Fruit fly (Drosophila melanogaster) S2 (cell line): ENCODE data around the gene CG6067.
"Not testable (repeated sequence)": the region's sequence is repeated elsewhere in the genome, so short reads cannot be mapped to it uniquely, and the experiment has no call there.

Experiments used
- CG8478 ChIP-seq: fragments of >200 bp; optimal IDR thresholded peaks from 2 replicates; lab custom pipeline; 2018
- CTCF ChIP-seq, 2 experiments: fragments of >200 bp; optimal IDR thresholded peaks; 2 replicates each; lab custom pipeline; 2018

Gene CG6067

DNA sequence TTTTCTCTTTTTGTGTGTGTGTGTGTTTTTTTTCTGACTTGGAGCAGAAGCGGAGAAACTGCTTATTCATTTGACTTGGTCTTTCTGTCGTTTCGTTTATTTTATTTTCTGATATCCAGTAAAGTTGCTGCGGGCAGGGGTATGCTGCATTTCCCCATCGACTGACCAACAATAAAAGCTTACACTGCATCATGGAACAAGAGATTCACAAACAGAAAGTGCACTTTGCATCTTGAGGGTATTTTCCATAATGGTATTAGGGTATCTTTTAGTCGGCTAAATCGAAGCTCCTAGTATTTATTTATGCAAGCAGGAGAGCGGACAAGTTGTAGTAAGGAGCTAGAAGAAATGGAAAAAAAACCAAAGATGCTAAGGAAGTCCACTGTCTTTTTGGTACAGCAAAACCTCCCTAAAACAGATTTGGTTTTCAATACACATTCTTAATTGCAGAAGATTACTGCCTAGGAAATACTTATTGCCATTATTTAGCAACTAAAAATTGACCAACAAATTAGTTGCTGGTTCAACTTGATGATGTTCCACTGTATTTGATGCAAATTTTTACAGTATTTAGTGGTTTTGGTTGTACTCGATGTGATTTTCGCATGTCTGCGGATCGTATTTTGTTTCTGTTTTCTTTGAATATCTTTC lies 23.0 kb upstream of the CG6067 start:
- no peak for TF ChIP-seq CTCF (optimal IDR thresholded peaks at IDR 0.05; lab: Kevin White, UChicago)
- no peak for TF ChIP-seq CG8478 (lab: Kevin White, UChicago)

DNA sequence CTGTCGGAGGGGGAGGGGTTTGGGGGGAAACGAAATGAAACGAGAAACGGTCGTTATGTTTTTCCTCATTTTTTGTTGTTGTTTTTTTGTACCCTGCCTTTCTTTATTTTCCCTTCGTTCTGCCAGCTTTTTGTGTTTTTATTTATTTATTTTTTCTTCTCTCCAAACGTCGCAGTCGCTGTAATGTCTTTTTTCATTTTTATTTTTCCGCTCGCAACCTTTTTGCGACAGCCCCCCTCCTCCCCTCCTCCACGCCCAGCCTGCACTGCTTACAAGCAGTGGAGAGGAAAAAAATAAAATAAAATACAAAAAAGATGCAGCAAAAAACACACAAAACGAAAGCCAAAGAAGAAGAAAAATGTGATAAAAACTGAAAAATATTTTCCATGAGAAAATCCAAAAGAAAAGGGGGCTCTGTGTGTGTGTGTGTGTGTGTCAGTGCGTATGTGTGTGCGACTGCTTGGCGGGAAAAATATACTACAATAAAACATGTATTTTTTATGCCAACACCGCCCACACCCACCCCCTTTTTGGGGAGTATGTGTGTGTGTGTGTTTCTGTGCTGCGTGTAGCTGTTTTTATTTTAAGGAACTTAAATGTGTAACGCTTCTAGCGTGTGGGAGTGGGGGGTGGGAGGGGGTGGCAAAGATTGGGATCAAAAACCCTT lies 20.2 kb upstream of the CG6067 start:
- TF ChIP-seq CTCF (optimal IDR thresholded peaks at IDR 0.05; lab: Kevin White, UChicago) (no peak), CG8478 (lab: Kevin White, UChicago) (no peak)

DNA sequence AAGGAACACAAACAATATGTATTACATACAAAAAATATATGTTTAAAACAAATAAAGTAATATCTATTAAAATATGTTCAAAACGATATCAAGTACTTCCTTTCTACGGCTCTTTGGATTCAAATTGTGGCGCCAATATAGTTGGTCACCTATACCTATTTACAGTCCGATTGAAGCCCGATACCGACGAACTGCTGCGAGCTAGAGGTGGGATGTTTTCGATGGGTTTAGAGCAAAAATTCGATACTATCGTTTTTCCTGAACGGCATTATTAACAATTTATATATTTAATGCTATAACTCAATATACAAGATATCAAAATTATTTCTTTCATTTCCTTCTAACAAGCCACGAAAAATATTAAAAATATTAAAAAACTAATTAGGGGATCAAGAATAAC lies 13.6 kb upstream of the CG6067 start:
- TF ChIP-seq CG8478 (lab: Kevin White, UChicago) (no peak), CTCF (optimal IDR thresholded peaks at IDR 0.05; lab: Kevin White, UChicago) (no peak)

DNA sequence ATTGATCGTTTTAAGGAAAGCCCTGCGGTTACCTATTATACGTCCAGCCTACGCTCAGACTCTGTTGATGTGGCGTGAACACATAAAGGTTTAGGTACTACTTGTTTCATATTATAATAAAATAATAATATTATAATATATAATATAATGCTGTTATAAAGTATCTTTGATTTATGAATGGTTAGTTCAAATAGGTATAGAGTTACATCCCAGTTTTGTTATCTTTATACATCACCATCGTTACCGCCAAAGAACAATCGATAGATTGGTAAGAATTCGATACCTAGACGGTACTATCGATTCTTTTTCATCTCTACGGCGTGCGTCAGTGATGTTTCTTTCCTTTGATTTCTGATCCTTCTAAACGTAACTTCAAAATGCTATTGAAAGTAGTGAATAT lies 13.1 kb upstream of the CG6067 start, which contains the start of gene CG12728:
TSS of gene CG12728 (plus strand) at position 301 of the 400 bp plus-strand sequence.
- not testable (repeated sequence) for TF ChIP-seq CTCF (optimal IDR thresholded peaks at IDR 0.05; lab: Kevin White, UChicago); CG8478 (lab: Kevin White, UChicago)

DNA sequence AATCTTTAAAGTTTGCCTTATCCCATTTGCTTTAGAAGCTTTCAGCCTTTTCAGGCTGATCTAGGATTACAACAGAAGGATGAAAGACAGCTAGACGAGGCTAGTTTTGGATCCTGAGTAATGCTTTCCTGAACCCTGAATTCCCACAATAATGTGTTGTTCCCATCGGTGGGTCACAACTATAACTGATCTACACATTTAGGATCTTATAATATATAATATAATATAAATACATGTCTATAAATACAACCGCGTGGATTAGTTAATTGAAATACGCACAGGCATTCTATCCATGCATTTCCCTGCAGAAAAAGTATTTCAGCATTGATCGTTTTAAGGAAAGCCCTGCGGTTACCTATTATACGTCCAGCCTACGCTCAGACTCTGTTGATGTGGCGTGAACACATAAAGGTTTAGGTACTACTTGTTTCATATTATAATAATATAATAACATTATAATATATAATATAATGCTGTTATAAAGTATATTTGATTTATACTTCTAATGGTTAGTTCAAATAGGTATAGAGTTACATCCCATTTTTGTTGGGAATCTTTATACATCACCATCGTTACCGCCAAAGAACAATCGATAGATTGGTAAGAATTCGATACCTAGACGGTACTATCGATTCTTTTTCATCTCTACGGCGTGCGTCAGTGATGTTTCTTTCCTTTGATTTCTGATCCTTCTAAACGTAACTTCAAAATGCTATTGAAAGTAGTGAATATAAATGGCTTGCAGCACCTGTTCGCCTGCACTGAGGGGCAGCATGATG lies 10.2 kb upstream of the CG6067 start, which contains the start of gene CG32756:
TSS of gene CG32756 (plus strand) at position 631 of the 779 bp plus-strand sequence.
- not testable (repeated sequence) for TF ChIP-seq CTCF (optimal IDR thresholded peaks at IDR 0.05; lab: Kevin White, UChicago); CG8478 (lab: Kevin White, UChicago)

DNA sequence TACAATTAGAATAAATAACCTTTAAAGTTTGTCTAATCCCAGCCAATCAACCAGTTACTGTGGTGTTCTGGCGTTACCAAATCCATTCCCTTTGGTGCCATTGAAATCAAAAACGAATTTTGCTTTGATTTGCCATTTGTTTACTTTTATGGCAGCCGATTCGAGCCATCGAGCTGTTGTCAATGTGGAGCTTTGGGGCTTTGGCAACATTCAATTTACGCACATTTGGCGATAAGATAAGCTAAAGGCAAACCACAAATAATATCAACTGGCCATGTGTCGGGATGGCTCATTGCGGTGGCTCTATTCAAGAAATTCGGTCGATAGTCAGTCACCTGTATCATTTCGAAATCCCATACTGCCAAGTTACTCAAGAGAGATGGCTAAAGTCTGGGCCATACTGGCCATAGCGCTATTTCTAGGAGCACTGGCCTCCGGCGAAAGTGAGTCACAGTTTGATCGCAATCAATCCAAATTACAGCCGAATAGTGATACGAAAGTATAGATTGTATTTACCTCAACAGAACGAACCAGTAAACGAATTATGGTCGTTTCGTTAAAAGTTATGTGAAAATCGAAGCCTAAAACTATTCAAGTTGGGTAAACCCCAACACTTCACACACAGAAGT lies 7.4 kb upstream of the CG6067 start, which contains the start of gene CG6041:
TSS of gene CG6041 (plus strand) at position 291 of the 629 bp plus-strand sequence.
- no peak for TF ChIP-seq CTCF (optimal IDR thresholded peaks at IDR 0.05; lab: Kevin White, UChicago)
- TF ChIP-seq CG8478 (lab: Kevin White, UChicago): no peak

DNA sequence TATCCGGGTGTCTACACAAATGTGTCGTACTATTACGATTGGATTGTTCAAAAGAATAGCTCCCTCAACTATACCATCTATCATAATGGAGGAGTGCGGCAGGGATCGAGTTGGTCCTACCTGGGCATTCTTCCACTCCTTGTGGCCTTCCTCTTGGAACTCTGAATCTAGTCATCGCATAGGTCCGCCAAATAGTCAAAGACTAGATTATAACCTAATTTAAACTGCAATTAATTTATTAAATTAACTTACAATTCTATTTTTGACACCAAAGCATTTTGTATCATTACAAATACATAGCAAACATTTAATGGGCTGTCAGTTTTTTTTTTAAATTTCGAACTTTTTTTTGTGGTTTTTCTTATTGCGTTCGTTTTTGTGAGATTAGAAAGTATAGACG lies 5.5 kb upstream of the CG6067 start, which contains the start of gene CG32755:
TSS of gene CG32755 (plus strand) at position 301 of the 400 bp plus-strand sequence.
- no peak for TF ChIP-seq CTCF (optimal IDR thresholded peaks at IDR 0.05; lab: Kevin White, UChicago)
- TF ChIP-seq CG8478 (lab: Kevin White, UChicago): no peak

DNA sequence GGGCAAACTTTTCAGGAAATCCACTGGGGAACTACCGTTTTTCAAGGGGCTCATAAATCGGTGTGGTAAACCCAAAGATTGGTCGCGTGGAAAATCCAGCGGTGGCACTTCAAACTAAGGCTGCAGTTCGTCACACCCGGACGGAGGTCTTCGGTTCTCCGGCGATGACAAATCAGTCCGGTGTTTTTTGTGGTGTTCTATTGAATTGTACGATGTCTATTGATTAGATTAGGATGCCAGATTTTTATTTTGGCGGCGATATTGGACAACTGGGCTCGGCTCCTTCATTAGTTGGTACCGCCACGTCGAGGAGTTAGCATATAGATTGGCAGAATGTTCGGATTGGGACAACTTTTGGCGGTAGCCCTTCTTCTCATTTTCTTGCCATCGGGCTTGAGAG lies 3.2 kb upstream of the CG6067 start, which contains the start of gene CG6048:
TSS of gene CG6048 (plus strand) at position 301 of the 400 bp plus-strand sequence.
- TF ChIP-seq CTCF (optimal IDR thresholded peaks at IDR 0.05; lab: Kevin White, UChicago): no peak
- TF ChIP-seq CG8478 (lab: Kevin White, UChicago): no peak

DNA sequence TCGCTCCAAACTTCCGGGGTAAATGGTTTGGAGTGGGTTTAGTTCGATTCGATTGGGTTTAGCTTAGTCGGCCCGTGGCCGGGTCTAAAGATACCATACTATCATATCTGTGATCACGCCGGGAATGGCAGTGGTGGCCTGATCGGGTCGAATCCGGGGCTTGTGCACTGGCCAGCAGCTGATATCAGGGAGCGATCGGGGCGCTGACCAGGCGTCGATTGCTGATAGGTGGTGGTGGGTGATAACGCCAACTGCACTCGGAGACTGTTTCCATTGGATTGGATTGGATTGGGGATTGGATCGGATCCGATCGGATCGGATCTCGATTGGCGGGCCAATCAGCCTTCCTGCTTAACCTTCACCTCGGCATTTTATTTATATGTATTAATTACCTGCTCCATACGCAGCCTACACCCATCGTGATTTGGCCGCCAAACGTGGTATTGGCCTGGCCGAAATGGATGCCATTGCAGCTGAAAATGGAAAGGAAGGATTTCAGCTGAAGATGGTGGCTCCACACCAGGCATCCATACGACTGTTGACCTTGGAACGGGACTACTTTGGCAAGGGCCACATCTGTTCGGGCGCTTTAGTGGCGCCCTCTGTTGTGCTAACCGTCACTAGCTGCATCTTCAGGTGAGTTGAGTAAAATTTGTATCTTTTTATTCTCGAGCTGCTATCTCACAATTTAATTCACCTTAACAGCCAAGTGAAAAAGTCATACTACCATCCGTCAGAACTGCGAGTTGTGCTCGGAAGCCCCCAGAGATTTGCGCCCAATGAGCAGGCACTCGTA lies 1.4 kb downstream of the CG6067 start:
- TF ChIP-seq CTCF (optimal IDR thresholded peaks at IDR 0.05; lab: Kevin White, UChicago) (peak; percentile 77 to 81), CG8478 (lab: Kevin White, UChicago) (no peak)

DNA sequence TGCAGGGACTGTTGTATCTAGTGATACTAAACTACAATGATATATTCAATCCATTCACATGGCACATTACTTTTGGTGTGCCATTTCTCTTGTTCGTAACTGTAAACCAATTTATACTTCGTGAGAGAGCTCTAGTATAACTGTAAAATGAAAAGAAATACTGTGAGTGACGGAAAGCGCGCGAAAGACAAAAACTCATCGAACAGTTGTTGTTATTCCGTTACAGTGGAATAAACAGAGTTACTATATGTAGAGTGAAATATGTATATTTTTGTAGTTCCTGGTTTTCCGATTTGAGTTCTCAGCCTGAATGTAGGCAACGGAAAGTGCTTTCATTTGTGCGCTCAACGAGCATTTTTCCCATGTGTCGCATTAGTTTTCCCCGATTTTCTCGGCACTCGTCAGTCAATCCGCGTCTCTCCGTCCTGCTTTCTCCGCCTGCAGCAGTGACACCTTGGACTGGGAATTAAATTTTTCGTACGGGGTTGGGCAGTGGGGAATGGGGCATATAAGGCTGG lies 8.8 kb downstream of the CG6067 start:
- TF ChIP-seq CG8478 (lab: Kevin White, UChicago) (no peak), CTCF (optimal IDR thresholded peaks at IDR 0.05; lab: Kevin White, UChicago) (peak; percentile 48 to 58)

DNA sequence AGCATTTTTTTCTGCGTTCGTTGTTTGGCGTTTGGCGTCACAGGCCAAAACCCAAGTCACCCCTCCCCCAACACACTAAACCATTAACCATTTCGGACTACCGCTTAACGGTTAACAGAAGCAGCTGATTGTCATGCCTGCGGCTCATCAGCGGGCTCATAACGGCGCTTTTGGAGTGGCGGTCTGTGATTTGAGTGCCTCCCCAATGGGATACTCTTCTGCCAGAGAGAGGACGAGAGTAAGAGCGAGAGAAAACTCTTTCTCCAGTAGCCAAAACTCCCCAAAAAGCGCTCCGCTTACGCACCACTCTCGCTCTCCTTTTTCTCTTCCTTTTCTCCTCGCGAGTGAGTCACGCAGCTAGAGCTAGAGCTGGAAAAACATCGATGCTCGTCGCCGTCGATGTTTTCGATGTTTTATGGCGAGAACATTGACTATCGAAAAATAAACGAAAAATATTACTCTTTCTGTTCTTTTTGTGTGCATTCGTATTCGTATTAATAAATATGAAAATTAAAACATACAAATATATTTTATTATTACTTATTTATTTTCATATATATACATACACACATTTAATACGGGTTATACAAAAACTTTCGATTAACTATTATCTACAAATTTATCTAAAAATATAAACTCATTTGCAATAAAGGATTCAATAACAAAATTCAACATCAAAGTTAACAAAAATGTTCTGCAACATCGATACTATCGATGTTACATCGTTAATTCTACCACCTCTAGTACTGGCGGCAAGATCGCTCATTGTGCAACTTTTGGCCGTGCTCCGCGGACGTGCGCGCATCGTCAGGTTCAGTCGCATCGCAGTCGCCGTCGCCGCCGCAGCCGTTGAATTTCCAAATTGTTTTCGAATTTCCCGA lies 10.3 kb downstream of the CG6067 start, which contains the start of gene Grip:
TSS of gene Grip (plus strand) at position 763 of the 881 bp plus-strand sequence.
- no peak for TF ChIP-seq CG8478 (lab: Kevin White, UChicago)
- no peak for TF ChIP-seq CTCF (optimal IDR thresholded peaks at IDR 0.05; lab: Kevin White, UChicago)

DNA sequence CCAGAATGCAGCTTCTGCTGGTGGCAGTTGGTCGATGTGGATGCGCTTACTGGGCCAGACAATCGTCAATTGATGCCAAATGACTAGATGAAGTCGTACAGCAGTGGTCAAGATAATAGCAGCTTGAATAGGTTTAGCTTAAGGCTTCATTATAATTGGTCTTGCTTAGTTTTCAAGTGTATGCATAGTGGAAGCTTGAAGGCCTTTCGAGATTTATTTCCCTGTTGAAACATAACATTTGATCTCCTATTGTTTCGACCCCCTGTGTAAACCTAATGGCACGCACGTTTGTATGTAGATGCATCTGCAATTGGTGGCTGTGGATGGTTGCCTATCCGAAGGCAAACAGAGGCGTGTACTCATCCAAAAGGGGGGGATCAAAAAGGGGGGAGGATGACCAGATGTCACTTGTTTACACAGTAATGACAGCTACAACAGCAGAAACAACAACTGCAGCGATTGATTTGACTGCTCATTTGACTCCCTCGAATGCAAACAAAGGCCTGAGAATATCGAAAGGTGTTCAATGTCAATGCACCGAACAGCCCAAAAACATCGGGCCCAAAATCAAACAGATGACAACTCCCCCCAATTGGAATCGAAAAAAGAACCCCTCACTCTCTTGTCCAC lies 12.8 kb downstream of the CG6067 start:
- TF ChIP-seq CTCF (optimal IDR thresholded peaks at IDR 0.05; lab: Kevin White, UChicago) (no peak), CG8478 (lab: Kevin White, UChicago) (no peak)
